Fruit fly (Drosophila melanogaster): ENCODE results near the gene gukh.

The gukh gene

dm6 chr3R:18985114-18985785, 1.4 kb downstream of the gukh start:
- TF ChIP-seq CG17806 (tag; optimal IDR thresholded peaks at IDR 0.05) (peak; percentile 74), CG12605 (GFP tag; IDR thresholded peaks at IDR 0.05) (no peak), Ets98B (GFP tag; IDR thresholded peaks at IDR 0.05) (no peak), CG10348 (GFP tag; IDR thresholded peaks at IDR 0.05) (no peak), D1 (tag; optimal IDR thresholded peaks at IDR 0.05) (peak; percentile 43), CG32121 (GFP tag; IDR thresholded peaks at IDR 0.05) (0 out of 2 replicates have a peak, but pooled peaks have one; percentile 29), EcR (GFP tag; optimal IDR thresholded peaks at IDR 0.05) (peak; percentile 22), CG13204 (GFP tag; optimal IDR thresholded peaks at IDR 0.05) (no peak), CG8159 (tag; optimal IDR thresholded peaks at IDR 0.05) (peak; percentile 90), CG14655 (GFP tag; optimal IDR thresholded peaks at IDR 0.05) (peak; percentile 87), gl (tag; optimal IDR thresholded peaks at IDR 0.05) (no peak), Pif1B (GFP tag; optimal IDR thresholded peaks at IDR 0.05) (peak; percentile 38), fd96Ca (GFP tag; IDR thresholded peaks at IDR 0.05) (no peak), rn (GFP tag; IDR thresholded peaks at IDR 0.05) (peak; percentile 54), CG8301 (tag; optimal IDR thresholded peaks at IDR 0.05) (peak; percentile 76), CG15710 (tag; optimal IDR thresholded peaks at IDR 0.05) (peak; percentile 80), Pif1A (GFP tag; optimal IDR thresholded peaks at IDR 0.05) (peak; percentile 40), CG9948 (tag; optimal IDR thresholded peaks at IDR 0.05) (peak; percentile 85), CG4496 (GFP tag; IDR thresholded peaks at IDR 0.05) (no peak), Snoo (tag; optimal IDR thresholded peaks at IDR 0.05) (peak; percentile 87), CG34367 (tag; optimal IDR thresholded peaks at IDR 0.05) (peak; percentile 56)

- TF ChIP-seq CG13204 (GFP tag; optimal IDR thresholded peaks at IDR 0.05) (no peak), Pif1A (GFP tag; optimal IDR thresholded peaks at IDR 0.05) (no peak), D1 (tag; optimal IDR thresholded peaks at IDR 0.05) (no peak), CG32121 (GFP tag; IDR thresholded peaks at IDR 0.05) (no peak), CG8159 (tag; optimal IDR thresholded peaks at IDR 0.05) (peak; percentile 15), CG14655 (GFP tag; optimal IDR thresholded peaks at IDR 0.05) (peak; percentile 2)
Measured at dm6 chr3R:18986089-18986887, 2.5 kb downstream of the gukh start.

DNA sequence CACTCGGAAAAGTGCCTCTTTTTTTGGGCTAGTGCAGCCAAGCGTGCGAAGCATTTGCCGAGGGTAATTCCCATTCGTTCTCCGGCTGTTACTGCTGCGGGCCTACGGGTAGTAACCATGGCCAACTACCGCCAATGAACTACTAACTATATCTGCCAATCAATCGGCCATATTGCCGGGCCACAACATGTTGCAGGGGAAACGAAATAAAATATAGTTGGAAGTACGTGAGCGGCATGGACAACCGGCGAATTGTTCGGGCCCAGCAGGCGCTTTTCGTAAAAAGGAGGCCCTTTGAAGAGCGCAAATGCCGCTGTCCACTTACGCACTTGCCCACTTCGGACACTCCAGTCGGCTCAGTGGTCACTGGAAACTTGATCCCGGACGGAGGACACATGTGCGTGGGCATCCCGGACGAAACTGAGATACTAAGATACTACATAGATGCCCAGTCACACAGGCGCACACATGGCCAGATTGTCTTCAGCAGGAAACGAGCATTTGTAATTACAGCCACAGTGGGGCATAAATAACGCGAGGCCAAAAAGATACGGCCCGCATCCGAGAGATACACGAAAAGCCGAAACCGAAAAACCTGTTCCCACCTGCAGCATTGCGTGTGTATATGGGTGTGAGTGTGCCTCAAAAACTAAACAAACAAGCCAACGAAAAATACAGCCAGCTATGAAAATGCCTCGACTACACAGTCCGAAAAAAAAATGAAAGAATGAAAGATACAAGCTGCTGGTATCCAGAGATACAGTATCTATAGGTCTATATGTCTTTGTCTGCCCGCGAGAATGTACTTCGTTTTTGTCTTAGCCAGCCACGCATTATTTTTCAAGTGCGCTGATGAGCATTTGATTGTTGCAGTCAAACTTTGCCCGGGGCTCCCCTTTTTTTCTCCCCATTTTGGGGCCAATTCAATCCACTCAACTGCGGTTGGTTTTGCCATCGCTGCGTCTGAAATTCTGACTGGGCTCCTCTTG, 3.9 kb downstream of the gukh start:
- peak; percentile 56; the same call in 1 of the 3 replicates for TF ChIP-seq CG4496 (GFP tag; IDR thresholded peaks at IDR 0.05)
- peak; percentile 46 for TF ChIP-seq CG8159 (tag; optimal IDR thresholded peaks at IDR 0.05)
- no peak for TF ChIP-seq EcR (GFP tag; optimal IDR thresholded peaks at IDR 0.05)
- peak; percentile 58 for TF ChIP-seq CG8301 (tag; optimal IDR thresholded peaks at IDR 0.05)
- TF ChIP-seq CG34367 (tag; optimal IDR thresholded peaks at IDR 0.05), result no peak
- no peak for TF ChIP-seq CG13204 (GFP tag; optimal IDR thresholded peaks at IDR 0.05)
- no peak for TF ChIP-seq Snoo (tag; optimal IDR thresholded peaks at IDR 0.05)
- no peak for TF ChIP-seq CG9948 (tag; optimal IDR thresholded peaks at IDR 0.05)
- peak; percentile 61 for TF ChIP-seq CG14655 (GFP tag; optimal IDR thresholded peaks at IDR 0.05)
- TF ChIP-seq gl (tag; optimal IDR thresholded peaks at IDR 0.05), result no peak
- peak; percentile 46; the same call in 1 of the 3 replicates for TF ChIP-seq fd96Ca (GFP tag; IDR thresholded peaks at IDR 0.05)
- no peak for TF ChIP-seq CG12605 (GFP tag; IDR thresholded peaks at IDR 0.05)
- no peak for TF ChIP-seq rn (GFP tag; IDR thresholded peaks at IDR 0.05)
- peak; percentile 36 for TF ChIP-seq CG15710 (tag; optimal IDR thresholded peaks at IDR 0.05)
- TF ChIP-seq Pif1B (GFP tag; optimal IDR thresholded peaks at IDR 0.05), result peak; percentile 8
- TF ChIP-seq Pif1A (GFP tag; optimal IDR thresholded peaks at IDR 0.05), result peak; percentile 13
- no peak for TF ChIP-seq Ets98B (GFP tag; IDR thresholded peaks at IDR 0.05)
- peak; percentile 38 for TF ChIP-seq CG17806 (tag; optimal IDR thresholded peaks at IDR 0.05)
- peak; percentile 23; the same call in 1 of the 2 replicates for TF ChIP-seq CG32121 (GFP tag; IDR thresholded peaks at IDR 0.05)
- no peak for TF ChIP-seq D1 (tag; optimal IDR thresholded peaks at IDR 0.05)
- no peak for TF ChIP-seq CG10348 (GFP tag; IDR thresholded peaks at IDR 0.05)

dm6 chr3R:18988957-18989818, 5.4 kb downstream of the gukh start:
- TF ChIP-seq EcR (GFP tag; optimal IDR thresholded peaks at IDR 0.05), result peak; percentile 86
- TF ChIP-seq CG9948 (tag; optimal IDR thresholded peaks at IDR 0.05), result no peak

dm6 chr3R:18989819-18990137, 6.0 kb downstream of the gukh start:
- no peak for TF ChIP-seq EcR (GFP tag; optimal IDR thresholded peaks at IDR 0.05)
- no peak for TF ChIP-seq CG10348 (GFP tag; IDR thresholded peaks at IDR 0.05)
- TF ChIP-seq D1 (tag; optimal IDR thresholded peaks at IDR 0.05), result no peak
- no peak for TF ChIP-seq CG8159 (tag; optimal IDR thresholded peaks at IDR 0.05)
- no peak for TF ChIP-seq fd96Ca (GFP tag; IDR thresholded peaks at IDR 0.05)
- no peak for TF ChIP-seq CG32121 (GFP tag; IDR thresholded peaks at IDR 0.05)
- TF ChIP-seq CG9948 (tag; optimal IDR thresholded peaks at IDR 0.05), result no peak
